Fruit fly (Drosophila melanogaster): ENCODE data around the gene RpL30.

RpL30 gene

DNA sequence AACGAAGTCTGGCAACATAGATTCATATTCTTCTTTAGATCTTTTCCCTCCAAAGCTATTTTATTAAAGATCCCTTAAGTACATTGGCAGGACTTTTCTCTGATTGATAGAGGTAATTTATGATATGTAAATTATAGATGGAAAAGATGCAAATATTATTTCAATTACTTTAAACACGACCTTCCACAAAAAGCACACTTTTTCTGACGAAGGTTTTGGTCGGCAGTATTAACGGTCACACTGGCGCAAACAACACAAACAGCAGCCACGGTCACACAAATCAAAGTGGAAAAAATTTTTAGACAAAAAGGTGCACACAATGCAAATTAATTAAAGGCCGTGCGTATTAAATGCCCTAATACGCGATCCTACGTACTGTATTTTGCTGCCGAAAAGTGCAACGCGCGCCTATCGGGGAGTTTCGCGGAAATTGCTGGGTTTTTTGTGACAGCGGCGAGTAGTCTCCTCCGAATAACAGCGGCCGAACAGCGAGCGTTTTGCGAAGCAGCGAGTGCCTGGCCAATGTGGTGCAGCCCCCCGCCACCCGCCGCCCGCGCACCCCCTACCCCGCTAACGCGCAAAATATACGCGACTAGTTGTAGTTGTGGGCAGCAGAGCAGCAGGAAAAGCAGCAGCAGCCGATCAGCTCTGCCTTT lies 44.9 kb upstream of the RpL30 start, which contains the start of gene CG10492 (continued):
- TF ChIP-seq caup (GFP tag; optimal IDR thresholded peaks at IDR 0.05; ENCODE audit: severe bottlenecking) (no peak), dysf (GFP tag; IDR thresholded peaks at IDR 0.05) (no peak), Ets65A (GFP tag) (peak; percentile 80), grau (tag; optimal IDR thresholded peaks at IDR 0.05) (no peak), luna (GFP tag; optimal IDR thresholded peaks at IDR 0.05) (no peak), CG7745 (tag; optimal IDR thresholded peaks at IDR 0.05) (no peak), fru (optimal IDR thresholded peaks at IDR 0.05) (peak; percentile 44), CG6854 (GFP tag; optimal IDR thresholded peaks at IDR 0.05) (no peak), CG17612 (GFP tag; IDR thresholded peaks at IDR 0.05) (no peak), CG42726 (GFP tag; IDR thresholded peaks at IDR 0.05; ENCODE audit: partially characterized antibody) (0 out of 2 replicates have a peak, but pooled peaks have one; percentile 21), slou (GFP tag; optimal IDR thresholded peaks at IDR 0.05) (no peak), aop (GFP tag; IDR thresholded peaks at IDR 0.05) (no peak)

DNA sequence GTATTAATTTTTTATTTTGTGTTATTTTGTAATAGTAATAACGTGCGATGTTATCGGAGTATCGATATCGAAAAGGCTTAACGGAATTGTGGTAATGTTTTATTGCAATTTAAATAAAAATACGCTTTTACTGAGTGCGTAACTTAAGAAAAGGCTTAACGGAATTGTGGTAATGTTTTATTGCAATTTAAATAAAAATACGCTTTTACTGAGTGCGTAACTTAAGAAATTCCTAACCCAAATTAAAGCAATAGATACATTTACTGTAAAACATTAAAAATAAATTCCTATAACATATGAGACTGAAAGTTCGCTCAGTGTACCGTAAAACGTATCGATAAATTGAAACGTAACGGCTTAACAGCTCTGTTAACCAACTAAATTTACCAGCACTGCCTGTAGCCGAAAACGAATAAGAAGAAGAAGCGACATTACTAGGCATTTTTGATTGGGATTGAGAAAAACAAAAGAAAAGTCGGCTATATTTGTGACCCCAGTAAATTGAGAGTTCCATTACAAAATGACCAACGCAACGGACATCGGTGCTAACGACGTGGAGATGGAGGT lies 42.5 kb upstream of the RpL30 start, which contains the start of gene Rpn3:
Rpn3 (plus strand) TSS at position 257 of the 567 bp plus-strand sequence.
- no peak for TF ChIP-seq lov (optimal IDR thresholded peaks at IDR 0.05)
- peak; percentile 75; the same call in 1 of the 3 replicates for TF ChIP-seq lov (GFP tag; IDR thresholded peaks at IDR 0.05)
- no peak for TF ChIP-seq pros (GFP tag; optimal IDR thresholded peaks at IDR 0.05)
- peak; percentile 42 to 90 for TF ChIP-seq bsh (GFP tag; optimal IDR thresholded peaks at IDR 0.05)
- peak; percentile 80 for TF ChIP-seq fu2 (GFP tag; optimal IDR thresholded peaks at IDR 0.05)
- peak; percentile 74 for TF ChIP-seq Camta (GFP tag; optimal IDR thresholded peaks at IDR 0.05)
- peak; percentile 29; the same call in 1 of the 3 replicates for TF ChIP-seq sr (GFP tag; IDR thresholded peaks at IDR 0.05)
- TF ChIP-seq unpg (GFP tag; optimal IDR thresholded peaks at IDR 0.05): peak; percentile 84
- TF ChIP-seq CG10431 (GFP tag; optimal IDR thresholded peaks at IDR 0.05): peak; percentile 12
- peak; percentile 73 for TF ChIP-seq CG8089 (GFP tag; optimal IDR thresholded peaks at IDR 0.05)
- no peak for TF ChIP-seq CG17912 (GFP tag; optimal IDR thresholded peaks at IDR 0.05)
- TF ChIP-seq so (GFP tag; IDR thresholded peaks at IDR 0.05): peak; percentile 84
- peak; percentile 50 for TF ChIP-seq twi (tag; optimal IDR thresholded peaks at IDR 0.05)
- no peak for TF ChIP-seq Trl (optimal IDR thresholded peaks at IDR 0.05)
- TF ChIP-seq Trl (GFP tag; optimal IDR thresholded peaks at IDR 0.05): peak; percentile 81
- no peak for TF ChIP-seq hkb (optimal IDR thresholded peaks at IDR 0.05)
- peak; percentile 92 for TF ChIP-seq hkb (GFP tag; IDR thresholded peaks at IDR 0.05)
- peak; percentile 64 for TF ChIP-seq nerfin-1 (tag; optimal IDR thresholded peaks at IDR 0.05)
- TF ChIP-seq CG14441 (GFP tag; IDR thresholded peaks at IDR 0.05): peak; percentile 86
- peak; percentile 68; the same call in 1 of the 2 replicates for TF ChIP-seq klu (GFP tag; IDR thresholded peaks at IDR 0.05)
- TF ChIP-seq dm (GFP tag; optimal IDR thresholded peaks at IDR 0.05): peak; percentile 80
- no peak for TF ChIP-seq CG42726 (GFP tag; IDR thresholded peaks at IDR 0.05; ENCODE audit: partially characterized antibody)
- TF ChIP-seq CG13287 (GFP tag; IDR thresholded peaks at IDR 0.05; ENCODE audit: partially characterized antibody): peak; percentile 77
- TF ChIP-seq psq (GFP tag; optimal IDR thresholded peaks at IDR 0.05): peak; percentile 34
- TF ChIP-seq CG12659 (GFP tag; optimal IDR thresholded peaks at IDR 0.05): peak; percentile 91
- TF ChIP-seq E2f1 (GFP tag; IDR thresholded peaks at IDR 0.05): peak; percentile 85
- TF ChIP-seq gsb (GFP tag; IDR thresholded peaks at IDR 0.05): peak; percentile 55; the same call in 1 of the 2 replicates
- TF ChIP-seq CG11696 (GFP tag; IDR thresholded peaks at IDR 0.05): peak; percentile 74
- peak; percentile 22 for TF ChIP-seq CG3065 (GFP tag; optimal IDR thresholded peaks at IDR 0.05)
- TF ChIP-seq CG4820 (GFP tag; optimal IDR thresholded peaks at IDR 0.05): peak; percentile 73
- TF ChIP-seq dan (GFP tag; IDR thresholded peaks at IDR 0.05): no peak
- peak; percentile 37 for TF ChIP-seq CG13894 (tag; optimal IDR thresholded peaks at IDR 0.05)
- TF ChIP-seq Tbp (GFP tag; optimal IDR thresholded peaks at IDR 0.05): no peak
- TF ChIP-seq chif (GFP tag; optimal IDR thresholded peaks at IDR 0.05): peak; percentile 75 to 85
- peak; percentile 61 for TF ChIP-seq Deaf1 (tag; optimal IDR thresholded peaks at IDR 0.05)
- TF ChIP-seq cwo (GFP tag; optimal IDR thresholded peaks at IDR 0.05): peak; percentile 71
- TF ChIP-seq ara (GFP tag; IDR thresholded peaks at IDR 0.05): peak; percentile 86
- TF ChIP-seq p53 (GFP tag; optimal IDR thresholded peaks at IDR 0.05): peak; percentile 44
- TF ChIP-seq Hand (GFP tag; optimal IDR thresholded peaks at IDR 0.05): peak; percentile 15

Measured in whole organism, embryonic.